Fruit fly (Drosophila melanogaster) whole organism, embryonic: ENCODE measurements around the gene Tengl3.
A peak's percentile ranks its signal among the peaks of the same experiment; 100 is the strongest.

ENCODE experiments used
- CG10209 ChIP-seq: fragments of 200-800 bp; sonication (Bioruptor generic); optimal IDR thresholded peaks from 3 replicates; lab custom pipeline; 2017; ENCODE audit warnings: missing biosample characterization, mild to moderate bottlenecking, missing genetic modification characterization, missing genetic modification reagents
- CG10431 ChIP-seq: fragments of 200-800 bp; sonication (Bioruptor generic); optimal IDR thresholded peaks from 3 replicates; lab custom pipeline; 2018; ENCODE audit warnings: missing biosample characterization, mild to moderate bottlenecking, missing genetic modification characterization
- CG12744 ChIP-seq: fragments of 200-800 bp; sonication (Bioruptor generic); optimal IDR thresholded peaks from 2 replicates; lab custom pipeline; 2016; ENCODE audit warnings: missing biosample characterization, missing genetic modification characterization
- CG13775 ChIP-seq: fragments of 200-800 bp; sonication (Bioruptor generic); optimal IDR thresholded peaks from 3 replicates; lab custom pipeline; 2017; ENCODE audit warnings: missing biosample characterization, mild to moderate bottlenecking, missing genetic modification characterization
- CG15514 ChIP-seq: fragments of 200-800 bp; sonication (Bioruptor generic); optimal IDR thresholded peaks from 3 replicates; lab custom pipeline; 2017; ENCODE audit warnings: missing biosample characterization, missing genetic modification characterization, mild to moderate bottlenecking, moderate library complexity, missing genetic modification reagents
- CG18262 ChIP-seq: fragments of 200-800 bp; optimal IDR thresholded peaks from 3 replicates; lab custom pipeline; 2019; ENCODE audit warnings: missing biosample characterization, mild to moderate bottlenecking, missing genetic modification characterization, moderate library complexity
- CG18599 ChIP-seq: fragments of 200-800 bp; sonication (Bioruptor generic); optimal IDR thresholded peaks from 3 replicates; lab custom pipeline; 2017; ENCODE audit warnings: missing biosample characterization, missing genetic modification characterization, mild to moderate bottlenecking, moderate library complexity, missing genetic modification reagents
- CG2202 ChIP-seq: fragments of 200-800 bp; sonication (Bioruptor generic); optimal IDR thresholded peaks from 2 replicates; lab custom pipeline; 2018; ENCODE audit warnings: missing biosample characterization, mild to moderate bottlenecking, missing genetic modification characterization
- CG30403 ChIP-seq: fragments of 200-800 bp; sonication (Bioruptor generic); optimal IDR thresholded peaks from 3 replicates; lab custom pipeline; 2016; ENCODE audit warnings: missing biosample characterization, missing genetic modification characterization
- CG33213 ChIP-seq: fragments of 200-800 bp; sonication (Bioruptor generic); optimal IDR thresholded peaks from 3 replicates; lab custom pipeline; 2016; ENCODE audit warnings: missing biosample characterization, missing genetic modification characterization
- CG3838 ChIP-seq: fragments of 200-800 bp; sonication (Bioruptor generic); optimal IDR thresholded peaks from 3 replicates; lab custom pipeline; 2016; ENCODE audit warnings: missing biosample characterization, missing genetic modification characterization
- CG3995 ChIP-seq: fragments of 200-800 bp; sonication (Bioruptor generic); optimal IDR thresholded peaks from 3 replicates; lab custom pipeline; 2016; ENCODE audit warnings: missing biosample characterization, missing genetic modification characterization
- CG5245 ChIP-seq: fragments of 200-800 bp; sonication (Bioruptor generic); optimal IDR thresholded peaks from 3 replicates; lab custom pipeline; 2016; ENCODE audit warnings: missing biosample characterization, missing genetic modification characterization
- CG6765 ChIP-seq: fragments of 200-800 bp; sonication (Bioruptor generic); optimal IDR thresholded peaks from 3 replicates; lab custom pipeline; 2017; ENCODE audit warnings: missing biosample characterization, mild to moderate bottlenecking, missing genetic modification characterization
- CG7987 ChIP-seq: fragments of 200-800 bp; sonication (Bioruptor generic); optimal IDR thresholded peaks from 2 replicates; lab custom pipeline; 2018; ENCODE audit warnings: missing biosample characterization, mild to moderate bottlenecking, missing genetic modification characterization, moderate library complexity
- CG9797 ChIP-seq: fragments of 200-800 bp; sonication (Bioruptor generic); optimal IDR thresholded peaks from 3 replicates; lab custom pipeline; 2018; ENCODE audit warnings: missing biosample characterization, mild to moderate bottlenecking, missing genetic modification characterization
- CkIIα-i1 ChIP-seq: fragments of 200-800 bp; sonication (Bioruptor generic); IDR thresholded peaks from 2 replicates; pipeline ENCODE4 v1.3.6; 2022; ENCODE audit warnings: missing biosample characterization, missing genetic modification characterization
- Dad ChIP-seq: fragments of 200-800 bp; sonication (Bioruptor generic); optimal IDR thresholded peaks from 3 replicates; lab custom pipeline; 2016; ENCODE audit warnings: missing biosample characterization, missing genetic modification characterization
- Deaf1 ChIP-seq: fragments of 200-800 bp; optimal IDR thresholded peaks from 3 replicates; lab custom pipeline; 2019; ENCODE audit warnings: missing biosample characterization, mild to moderate bottlenecking, missing genetic modification characterization, moderate library complexity
- ERR ChIP-seq: fragments of 200-800 bp; sonication (Bioruptor generic); optimal IDR thresholded peaks from 2 replicates; lab custom pipeline; 2016; ENCODE audit warnings: missing biosample characterization, missing genetic modification characterization
- Eip74EF ChIP-seq, 2 experiments: fragments of 200-800 bp in 1 of 2; fragments of >200 bp in 1 of 2; sonication (Bioruptor generic) in 1 of 2; optimal IDR thresholded peaks; 2 replicates each; lab custom pipeline; 2017 to 2019; ENCODE audit warnings: missing biosample characterization in 2 of 2, missing genetic modification characterization in 2 of 2, mild to moderate bottlenecking in 1 of 2, moderate library complexity in 1 of 2
- Mes4 ChIP-seq: fragments of 200-800 bp; sonication (Bioruptor generic); optimal IDR thresholded peaks from 2 replicates; lab custom pipeline; 2016; ENCODE audit warnings: missing biosample characterization, missing genetic modification characterization
- Nf-YB ChIP-seq: fragments of 200-800 bp; sonication (Bioruptor generic); optimal IDR thresholded peaks from 3 replicates; lab custom pipeline; 2019; ENCODE audit warnings: missing biosample characterization, mild to moderate bottlenecking, missing genetic modification characterization, moderate library complexity
- Ravus ChIP-seq: fragments of 200-800 bp; sonication (Bioruptor generic); IDR thresholded peaks from 2 replicates; pipeline ENCODE4 v1.3.6; 2022; ENCODE audit warnings: missing biosample characterization, missing genetic modification characterization
- Sry-β ChIP-seq: fragments of 200-800 bp; sonication (Bioruptor generic); optimal IDR thresholded peaks from 2 replicates; lab custom pipeline; 2018; ENCODE audit warnings: missing biosample characterization, mild to moderate bottlenecking, missing genetic modification characterization, moderate library complexity
- Stat92E ChIP-seq, 3 experiments: fragments of >200 bp in 2 of 3; fragments of 200-800 bp in 1 of 3; sonication (Bioruptor generic) in 1 of 3; optimal IDR thresholded peaks; 2 replicates each; lab custom pipeline; 2017 to 2019; ENCODE audit warnings: missing biosample characterization in 3 of 3, missing genetic modification characterization in 3 of 3, mild to moderate bottlenecking in 1 of 3, moderate library complexity in 1 of 3
- TFAM ChIP-seq: fragments of 200-800 bp; sonication (Bioruptor generic); optimal IDR thresholded peaks from 2 replicates; lab custom pipeline; 2017; ENCODE audit warnings: missing biosample characterization, missing genetic modification characterization, inconsistent platforms
- ara ChIP-seq: fragments of 200-800 bp; sonication (Bioruptor generic); IDR thresholded peaks from 2 replicates; pipeline ENCODE4 v1.3.6; 2022; ENCODE audit warnings: missing biosample characterization, missing genetic modification characterization
- bcd ChIP-seq: fragments of 200-800 bp; sonication (Bioruptor generic); optimal IDR thresholded peaks from 2 replicates; lab custom pipeline; 2017; ENCODE audit warnings: missing biosample characterization, mild to moderate bottlenecking, missing genetic modification characterization
- corto ChIP-seq: fragments of 200-800 bp; sonication (Bioruptor generic); optimal IDR thresholded peaks from 2 replicates; lab custom pipeline; 2016; ENCODE audit warnings: missing biosample characterization, mild to moderate bottlenecking, missing genetic modification characterization, moderate library complexity
- croc ChIP-seq: fragments of 200-800 bp; sonication (Bioruptor generic); conservative IDR thresholded peaks from 3 replicates; pipeline ENCODE4 v1.3.6; 2022; ENCODE audit warnings: missing biosample characterization, missing genetic modification characterization
- dimm ChIP-seq: fragments of 200-800 bp; sonication (Bioruptor generic); IDR thresholded peaks from 2 replicates; pipeline ENCODE4 v1.3.6; 2022; ENCODE audit warnings: missing biosample characterization, missing genetic modification characterization
- ewg ChIP-seq: fragments of 200-800 bp; sonication (Bioruptor generic); optimal IDR thresholded peaks from 3 replicates; lab custom pipeline; 2017; ENCODE audit warnings: mild to moderate bottlenecking, missing biosample characterization, missing genetic modification reagents, missing genetic modification characterization
- exex ChIP-seq: fragments of 200-800 bp; sonication (Bioruptor generic); optimal IDR thresholded peaks from 4 replicates; lab custom pipeline; 2018; ENCODE audit warnings: missing biosample characterization, mild to moderate bottlenecking, missing genetic modification characterization, moderate library complexity
- fd96Cb ChIP-seq: fragments of 200-800 bp; sonication (Bioruptor generic); optimal IDR thresholded peaks from 2 replicates; lab custom pipeline; 2018; ENCODE audit warnings: missing biosample characterization, mild to moderate bottlenecking, missing genetic modification characterization, moderate library complexity
- grn ChIP-seq: fragments of 200-800 bp; sonication (Bioruptor generic); optimal IDR thresholded peaks from 3 replicates; lab custom pipeline; 2017; ENCODE audit warnings: missing biosample characterization, missing genetic modification characterization
- lola ChIP-seq, 3 experiments: fragments of >200 bp in 2 of 3; fragments of 200-800 bp in 1 of 3; sonication (Bioruptor generic) in 1 of 3; optimal IDR thresholded peaks; 2 replicates each; lab custom pipeline; 2017 to 2019; ENCODE audit warnings: missing biosample characterization in 3 of 3, missing genetic modification characterization in 3 of 3, mild to moderate bottlenecking in 1 of 3, moderate library complexity in 1 of 3
- sc ChIP-seq, 3 experiments: fragments of >200 bp in 2 of 3; fragments of 200-800 bp in 1 of 3; sonication (Bioruptor generic) in 1 of 3; optimal IDR thresholded peaks; 2 replicates in 2 of 3; 3 replicates in 1 of 3; lab custom pipeline; 2017; ENCODE audit warnings: mild to moderate bottlenecking in 1 of 3, missing biosample characterization in 1 of 3, missing genetic modification characterization in 1 of 3, missing genetic modification reagents in 1 of 3
- shn ChIP-seq: fragments of 200-800 bp; sonication (Bioruptor generic); optimal IDR thresholded peaks from 3 replicates; lab custom pipeline; 2016; ENCODE audit warnings: missing biosample characterization, missing genetic modification characterization
- sna ChIP-seq: fragments of 200-800 bp; sonication (Bioruptor generic); IDR thresholded peaks from 2 replicates; pipeline ENCODE4 v1.3.6; 2022; ENCODE audit warnings: missing biosample characterization, missing genetic modification characterization; ENCODE audit not compliant: partially characterized antibody
- sug ChIP-seq: fragments of 200-800 bp; optimal IDR thresholded peaks from 2 replicates; lab custom pipeline; 2019; ENCODE audit warnings: missing biosample characterization, mild to moderate bottlenecking, missing genetic modification characterization, moderate library complexity
- tna ChIP-seq: fragments of 200-800 bp; sonication (Bioruptor generic); IDR thresholded peaks from 2 replicates; pipeline ENCODE4 v1.3.6; 2022; ENCODE audit warnings: missing biosample characterization, missing genetic modification characterization; ENCODE audit not compliant: partially characterized antibody
- tx ChIP-seq: fragments of 200-800 bp; sonication (Bioruptor generic); optimal IDR thresholded peaks from 2 replicates; lab custom pipeline; 2016; ENCODE audit warnings: missing biosample characterization, missing genetic modification characterization
- zen2 ChIP-seq: fragments of 200-800 bp; sonication (Bioruptor generic); IDR thresholded peaks from 3 replicates; pipeline ENCODE4 v1.3.6; 2022; ENCODE audit warnings: missing biosample characterization, missing genetic modification characterization; ENCODE audit not compliant: partially characterized antibody

Gene Tengl3

DNA sequence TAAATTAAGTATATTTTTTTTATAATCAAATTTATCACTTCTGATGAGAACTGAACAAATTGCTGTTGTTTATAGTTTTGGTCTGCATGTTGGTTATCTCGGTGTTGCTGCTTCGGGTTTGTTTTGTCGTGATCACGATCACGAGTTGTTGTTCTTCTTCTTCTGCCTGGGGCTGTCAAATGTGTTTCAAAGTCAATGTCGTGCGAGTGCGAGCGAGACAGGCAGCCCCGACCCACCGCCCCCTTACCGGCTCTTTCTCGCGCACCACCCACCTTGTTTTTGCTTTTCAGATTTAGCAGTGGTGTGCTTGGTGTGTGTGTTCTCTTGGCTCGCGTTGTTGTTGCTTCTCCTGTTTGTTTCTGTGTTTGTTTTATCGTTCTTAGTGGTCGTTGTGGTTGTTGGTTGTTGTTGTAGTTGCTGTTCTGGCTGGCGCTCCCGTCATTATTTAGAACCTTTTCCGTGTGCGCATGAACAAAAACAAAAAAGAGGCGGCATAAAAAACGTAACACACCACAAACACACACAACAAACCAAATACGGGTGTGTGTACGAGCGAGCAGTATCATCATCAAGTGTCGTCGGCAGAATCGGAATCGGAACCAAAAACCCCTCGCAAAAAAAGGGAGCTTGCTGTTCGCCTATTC, 40.5 kb downstream of the Tengl3 start, which contains the start of gene COX7AL2 (continued):
- TF ChIP-seq CG30403 (GFP tag; lab: Kevin White, UChicago) (peak; percentile 39), ERR (GFP tag; lab: Kevin White, UChicago) (peak; percentile 51), croc (GFP tag; lab: Robert Waterston, UW) (no peak), Eip74EF (GFP tag; optimal IDR thresholded peaks at IDR 0.05; lab: Kevin White, UChicago) (no peak), corto (GFP tag; lab: Kevin White, UChicago) (peak; percentile 12), ewg (GFP tag; lab: Kevin White, UChicago) (peak; percentile 20), exex (tag; lab: Kevin White, UChicago) (peak; percentile 34), sc (optimal IDR thresholded peaks at IDR 0.05; lab: Kevin White, UChicago) (no peak), sc (GFP tag; optimal IDR thresholded peaks at IDR 0.05; lab: Kevin White, UChicago) (peak; percentile 19), Ravus (GFP tag; lab: Robert Waterston, UW) (no peak), CG15514 (GFP tag; lab: Kevin White, UChicago) (peak; percentile 19), Stat92E (GFP tag; optimal IDR thresholded peaks at IDR 0.05; lab: Kevin White, UChicago) (peak in 1 of 3 experiments; percentile 70), grn (GFP tag; lab: Kevin White, UChicago) (peak; percentile 53), CG33213 (GFP tag; lab: Kevin White, UChicago) (no peak), CG9797 (no peak), CG3995 (peak; percentile 86), CG10431 (GFP tag; lab: Kevin White, UChicago) (peak; percentile 35), dimm (no peak), Nf-YB (GFP tag; lab: Kevin White, UChicago) (peak; percentile 14), CG10209 (GFP tag; lab: Kevin White, UChicago) (peak; percentile 22), CG6765 (GFP tag; lab: Kevin White, UChicago) (peak; percentile 31), bcd (peak; percentile 36), CG18599 (GFP tag; lab: Kevin White, UChicago) (no peak)

DNA sequence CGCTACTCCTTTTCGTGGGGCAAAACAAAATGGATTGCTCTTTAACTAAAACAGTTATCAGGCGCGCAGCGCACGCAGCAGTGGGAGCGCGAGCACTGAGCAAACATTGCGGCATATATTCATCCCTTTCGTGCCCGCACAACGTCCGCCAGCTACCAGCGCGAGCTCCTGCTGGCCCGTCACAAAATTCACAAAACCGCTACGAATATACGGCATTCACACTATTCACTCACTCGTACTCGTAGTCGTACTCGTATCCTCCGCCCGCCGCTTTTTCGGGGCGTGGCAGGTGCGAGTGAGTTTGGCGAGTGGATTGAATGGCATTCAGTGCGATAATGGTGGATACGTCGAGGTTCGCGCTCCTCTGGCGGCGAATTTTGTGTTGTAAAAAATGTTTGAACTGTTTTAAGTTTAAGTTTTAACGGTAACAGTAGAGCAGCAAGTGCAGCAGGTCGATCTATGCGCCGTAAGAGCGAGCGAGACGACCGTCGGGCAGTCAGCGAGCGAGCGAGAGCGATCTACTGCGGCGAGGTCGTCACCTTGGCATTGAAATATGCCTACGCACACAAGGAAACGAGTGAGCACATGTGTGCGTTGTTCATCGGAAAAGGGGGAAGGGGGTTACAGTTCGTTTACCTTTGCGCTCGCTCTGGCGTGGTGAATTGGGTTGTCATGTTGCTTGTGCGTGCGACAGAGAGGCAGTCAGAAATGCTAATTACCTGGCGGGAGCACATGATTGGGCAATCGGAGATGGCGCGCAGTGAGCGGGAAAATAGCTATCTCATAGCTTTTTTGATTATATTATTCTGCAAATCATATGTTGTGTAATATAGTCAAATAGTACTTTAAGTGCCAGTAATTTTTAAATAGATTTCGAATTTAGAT, 41.2 kb downstream of the Tengl3 start:
- TF ChIP-seq CG5245 (peak; percentile 18), CG7987 (GFP tag; lab: Kevin White, UChicago) (peak; percentile 86), Deaf1 (tag; lab: Kevin White, UChicago) (peak; percentile 92), shn (GFP tag; lab: Kevin White, UChicago) (no peak), sna (no peak), Stat92E (GFP tag; optimal IDR thresholded peaks at IDR 0.05; lab: Kevin White, UChicago) (peak in 1 of 3 experiments; percentile 97), CG13775 (peak; percentile 55), zen2 (GFP tag; lab: Robert Waterston, UW) (no peak), TFAM (GFP tag; lab: Kevin White, UChicago) (no peak), fd96Cb (tag; lab: Kevin White, UChicago) (no peak), CkIIα-i1 (GFP tag; lab: Robert Waterston, UW) (no peak), Sry-β (GFP tag; lab: Kevin White, UChicago) (peak; percentile 97), CG3838 (GFP tag; lab: Kevin White, UChicago) (peak; percentile 100), corto (GFP tag; lab: Kevin White, UChicago) (peak; percentile 2), CG12744 (GFP tag; lab: Kevin White, UChicago) (peak; percentile 47), CG18262 (tag; lab: Kevin White, UChicago) (peak; percentile 72), sug (tag; lab: Kevin White, UChicago) (peak; percentile 88), CG2202 (tag; lab: Kevin White, UChicago) (no peak), lola (GFP tag; optimal IDR thresholded peaks at IDR 0.05; lab: Kevin White, UChicago) (peak in 2 of 3 experiments; percentile 66 to 78), tna (GFP tag; lab: Robert Waterston, UW) (no peak), Dad (GFP tag; lab: Kevin White, UChicago) (peak; percentile 9), tx (GFP tag; lab: Kevin White, UChicago) (no peak), ara (GFP tag; lab: Robert Waterston, UW) (no peak), Mes4 (GFP tag; lab: Kevin White, UChicago) (no peak), CG30403 (GFP tag; lab: Kevin White, UChicago) (peak; percentile 74)
